Worm (Caenorhabditis elegans) whole organism, L4 larva: ENCODE measurements around the gene K08H10.10.
A peak's percentile ranks its signal among the peaks of the same experiment; 100 is the strongest.

ENCODE experiments used
- D1046.2 ChIP-seq: fragments of 200-800 bp; sonication (Bioruptor generic); IDR thresholded peaks from 2 replicates; pipeline ENCODE4 v1.3.6; 2022; ENCODE audit warnings: missing genetic modification characterization, missing compliant biosample characterization
- F37D6.2 ChIP-seq: sonication (generic microtip); optimal IDR thresholded peaks from 2 replicates; lab custom pipeline; 2016; ENCODE audit warnings: mild to moderate bottlenecking, missing genetic modification characterization, missing compliant biosample characterization
- F44E2.7 ChIP-seq: fragments of 200-800 bp; sonication (Bioruptor generic); IDR thresholded peaks from 2 replicates; pipeline ENCODE4 v2.1.2; 2022; ENCODE audit warnings: missing genetic modification characterization, missing compliant biosample characterization
- R02D3.7 ChIP-seq: fragments of 150-350 bp; sonication (generic microtip); optimal IDR thresholded peaks from 3 replicates; lab custom pipeline; 2014; ENCODE audit warnings: missing biosample characterization, missing genetic modification characterization
- Y105C5A.15 ChIP-seq: fragments of 200-800 bp; sonication (Bioruptor generic); IDR thresholded peaks from 2 replicates; pipeline ENCODE4 v1.3.6; 2022; ENCODE audit warnings: missing genetic modification characterization, missing compliant biosample characterization
- Y75B8A.6 ChIP-seq: fragments of 200-800 bp; sonication (Bioruptor generic); IDR thresholded peaks from 2 replicates; pipeline ENCODE4 v1.3.6; 2022; ENCODE audit warnings: missing genetic modification reagents, missing genetic modification characterization, missing compliant biosample characterization
- ZK337.2 ChIP-seq: fragments of 200-800 bp; sonication (Bioruptor generic); IDR thresholded peaks from 2 replicates; pipeline ENCODE4 v1.3.6; 2022; ENCODE audit warnings: missing genetic modification reagents, missing genetic modification characterization, missing compliant biosample characterization
- ZK546.5 ChIP-seq, 2 experiments: sonication (generic microtip); optimal IDR thresholded peaks; 2 replicates each; lab custom pipeline; 2017; ENCODE audit warnings: missing biosample characterization in 2 of 2, missing genetic modification characterization in 2 of 2
- aha-1 ChIP-seq: fragments of 150-350 bp; peaks from one replicate; lab custom pipeline; 2014; ENCODE audit warnings: missing biosample characterization, missing genetic modification characterization
- aly-2 ChIP-seq: sonication (generic microtip); optimal IDR thresholded peaks from 2 replicates; lab custom pipeline; 2018; ENCODE audit warnings: missing biosample characterization, missing genetic modification characterization
- arid-1 ChIP-seq: fragments of 200-800 bp; sonication (Bioruptor generic); conservative IDR thresholded peaks from 2 replicates; pipeline ENCODE4 v1.3.6; 2022; ENCODE audit warnings: missing genetic modification reagents, missing genetic modification characterization, missing compliant biosample characterization
- ceh-20 ChIP-seq: fragments of 200-800 bp; sonication (Bioruptor generic); IDR thresholded peaks from 2 replicates; pipeline ENCODE4 v1.3.6; 2022; ENCODE audit warnings: missing genetic modification reagents, missing genetic modification characterization, missing compliant biosample characterization
- ceh-28 ChIP-seq: fragments of 150-350 bp; optimal IDR thresholded peaks from 2 replicates; lab custom pipeline; 2014; ENCODE audit warnings: missing biosample characterization, missing genetic modification reagents, missing genetic modification characterization
- ceh-32 ChIP-seq: sonication (generic microtip); optimal IDR thresholded peaks from 2 replicates; lab custom pipeline; 2016; ENCODE audit warnings: mild to moderate bottlenecking, missing genetic modification characterization, missing compliant biosample characterization; ENCODE audit not compliant: poor library complexity
- ces-1 ChIP-seq: fragments of 150-350 bp; sonication (generic microtip); optimal IDR thresholded peaks from 4 replicates; lab custom pipeline; 2014; ENCODE audit warnings: missing biosample characterization, missing genetic modification reagents, missing genetic modification characterization
- cey-2 ChIP-seq: sonication (generic microtip); optimal IDR thresholded peaks from 3 replicates; lab custom pipeline; 2017; ENCODE audit warnings: missing genetic modification characterization, mild to moderate bottlenecking, missing compliant biosample characterization, antibody characterized with exemption, borderline replicate concordance; ENCODE audit not compliant: insufficient read depth
- ctbp-1 ChIP-seq: fragments of 200-800 bp; sonication (Bioruptor generic); IDR thresholded peaks from 2 replicates; pipeline ENCODE4 v1.3.6; 2022; ENCODE audit warnings: missing genetic modification reagents, missing genetic modification characterization, missing compliant biosample characterization
- daf-12 ChIP-seq: fragments of 150-350 bp; optimal IDR thresholded peaks from 2 replicates; lab custom pipeline; 2014; ENCODE audit warnings: missing biosample characterization, missing genetic modification reagents, missing genetic modification characterization
- daf-16 ChIP-seq, 3 experiments: sonication (generic microtip); optimal IDR thresholded peaks; 2 replicates each; lab custom pipeline; 2016 to 2017; ENCODE audit warnings: missing genetic modification characterization in 3 of 3, missing genetic modification reagents in 3 of 3, mild to moderate bottlenecking in 2 of 3, missing compliant biosample characterization in 2 of 3, missing biosample characterization in 1 of 3, moderate library complexity in 1 of 3
- daf-8 ChIP-seq: fragments of 200-800 bp; sonication (Bioruptor generic); IDR thresholded peaks from 2 replicates; pipeline ENCODE4 v1.3.6; 2022; ENCODE audit warnings: missing genetic modification characterization, missing compliant biosample characterization
- egl-27 ChIP-seq: sonication (generic microtip); optimal IDR thresholded peaks from 3 replicates; lab custom pipeline; 2017; ENCODE audit warnings: missing biosample characterization, missing genetic modification reagents, missing genetic modification characterization
- egl-43 ChIP-seq: fragments of 200-800 bp; sonication (Bioruptor generic); IDR thresholded peaks from 2 replicates; pipeline ENCODE4 v1.3.6; 2022; ENCODE audit warnings: missing genetic modification reagents, missing genetic modification characterization, missing compliant biosample characterization
- fkh-10 ChIP-seq: fragments of 150-350 bp; optimal IDR thresholded peaks from 2 replicates; lab custom pipeline; 2014; ENCODE audit warnings: missing biosample characterization, missing genetic modification reagents, missing genetic modification characterization
- hif-1 ChIP-seq, 2 experiments: sonication (generic microtip); optimal IDR thresholded peaks; 2 replicates each; lab custom pipeline; 2016 to 2017; ENCODE audit warnings: missing compliant biosample characterization in 2 of 2, missing genetic modification characterization in 2 of 2, missing genetic modification reagents in 2 of 2, missing genotype in 2 of 2, mild to moderate bottlenecking in 1 of 2
- hlh-30 ChIP-seq: sonication (generic microtip); optimal IDR thresholded peaks from 2 replicates; lab custom pipeline; 2017; ENCODE audit warnings: antibody characterized with exemption, mild to moderate bottlenecking, missing genetic modification characterization, missing compliant biosample characterization; ENCODE audit not compliant: insufficient read depth
- hmg-1.1 ChIP-seq: fragments of 200-800 bp; sonication (Bioruptor generic); IDR thresholded peaks from 2 replicates; pipeline ENCODE4 v1.3.6; 2022; ENCODE audit warnings: missing genetic modification reagents, missing genetic modification characterization, missing compliant biosample characterization
- jun-1 ChIP-seq: fragments of 150-350 bp; optimal IDR thresholded peaks from 2 replicates; lab custom pipeline; 2014; ENCODE audit warnings: missing biosample characterization, missing genetic modification reagents, missing genetic modification characterization
- lin-1 ChIP-seq: fragments of 200-800 bp; sonication (Bioruptor generic); IDR thresholded peaks from 2 replicates; pipeline ENCODE4 v1.3.6; 2022; ENCODE audit warnings: missing genetic modification reagents, missing genetic modification characterization, missing compliant biosample characterization
- lin-13 ChIP-seq: fragments of 150-350 bp; optimal IDR thresholded peaks from 2 replicates; lab custom pipeline; 2014; ENCODE audit warnings: missing biosample characterization, missing genetic modification reagents, missing genetic modification characterization
- madf-5 ChIP-seq, 2 experiments: fragments of 200-800 bp; sonication (Bioruptor generic); IDR thresholded peaks; 2 replicates each; pipeline ENCODE4 v1.3.6; 2022; ENCODE audit warnings: missing compliant biosample characterization in 2 of 2, missing genetic modification characterization in 2 of 2
- madf-9 ChIP-seq: fragments of 200-800 bp; sonication (Bioruptor generic); conservative IDR thresholded peaks from 2 replicates; pipeline ENCODE4 v1.3.6; 2022; ENCODE audit warnings: missing genetic modification reagents, missing genetic modification characterization, missing compliant biosample characterization
- mdt-29 ChIP-seq: fragments of 200-800 bp; sonication (Bioruptor generic); IDR thresholded peaks from 2 replicates; pipeline ENCODE4 v1.3.6; 2022; ENCODE audit warnings: missing genetic modification reagents, missing genetic modification characterization, missing compliant biosample characterization
- mes-2 ChIP-seq: sonication (generic microtip); optimal IDR thresholded peaks from 2 replicates; lab custom pipeline; 2016; ENCODE audit warnings: missing genotype, mild to moderate bottlenecking, missing genetic modification characterization, missing compliant biosample characterization; ENCODE audit not compliant: poor library complexity, severe bottlenecking
- mxl-2 ChIP-seq: fragments of 200-800 bp; sonication (Bioruptor generic); conservative IDR thresholded peaks from 2 replicates; pipeline ENCODE4 v1.3.6; 2022; ENCODE audit warnings: missing genetic modification reagents, missing genetic modification characterization, missing compliant biosample characterization
- mxl-3 ChIP-seq: fragments of 200-800 bp; sonication (Bioruptor generic); optimal IDR thresholded peaks from 2 replicates; lab custom pipeline; 2018; ENCODE audit warnings: mild to moderate bottlenecking, missing genetic modification characterization, missing compliant biosample characterization
- nhr-10 ChIP-seq: fragments of 150-350 bp; optimal IDR thresholded peaks from 2 replicates; lab custom pipeline; 2014; ENCODE audit warnings: missing biosample characterization, missing genetic modification characterization
- nhr-237 ChIP-seq: sonication (generic microtip); optimal IDR thresholded peaks from 2 replicates; lab custom pipeline; 2017; ENCODE audit warnings: missing biosample characterization, missing genetic modification characterization
- nhr-25 ChIP-seq: sonication (generic microtip); optimal IDR thresholded peaks from 2 replicates; lab custom pipeline; 2017; ENCODE audit warnings: missing genetic modification characterization, mild to moderate bottlenecking, missing compliant biosample characterization, antibody characterized with exemption, moderate library complexity, borderline replicate concordance; ENCODE audit not compliant: insufficient read depth
- nhr-41 ChIP-seq: fragments of 200-800 bp; sonication (Bioruptor generic); IDR thresholded peaks from 2 replicates; pipeline ENCODE4 v1.3.6; 2022; ENCODE audit warnings: missing genetic modification reagents, missing genetic modification characterization, missing compliant biosample characterization
- nhr-42 ChIP-seq: fragments of 200-800 bp; sonication (Bioruptor generic); IDR thresholded peaks from 2 replicates; pipeline ENCODE4 v1.3.6; 2022; ENCODE audit warnings: missing genetic modification characterization, missing compliant biosample characterization
- pha-4 ChIP-seq, 2 experiments: fragments of 150-350 bp in 1 of 2; fragments of 200-800 bp in 1 of 2; sonication (Bioruptor generic) in 1 of 2; IDR thresholded peaks in 1 of 2; optimal IDR thresholded peaks in 1 of 2; 2 replicates each; pipeline versions ENCODE4 v1.3.6 to Lab custom; 2014 to 2022; ENCODE audit warnings: missing genetic modification characterization in 2 of 2, missing genetic modification reagents in 2 of 2, missing biosample characterization in 1 of 2, missing compliant biosample characterization in 1 of 2
- rbr-2 ChIP-seq: sonication (generic microtip); optimal IDR thresholded peaks from 2 replicates; lab custom pipeline; 2016; ENCODE audit warnings: missing genotype, missing genetic modification characterization, missing compliant biosample characterization
- snpc-1.2 ChIP-seq: fragments of 200-800 bp; sonication (Bioruptor generic); IDR thresholded peaks from 2 replicates; pipeline ENCODE4 v1.3.6; 2022; ENCODE audit warnings: missing genetic modification reagents, missing genetic modification characterization, missing compliant biosample characterization
- spr-1 ChIP-seq: sonication (generic microtip); optimal IDR thresholded peaks from 2 replicates; lab custom pipeline; 2016; ENCODE audit warnings: mild to moderate bottlenecking, missing genetic modification characterization, missing compliant biosample characterization
- vab-7 ChIP-seq: fragments of 200-800 bp; sonication (Bioruptor generic); IDR thresholded peaks from 2 replicates; pipeline ENCODE4 v1.3.6; 2022; ENCODE audit warnings: missing genetic modification reagents, missing genetic modification characterization, missing compliant biosample characterization
- zfp-2 ChIP-seq: sonication (generic microtip); optimal IDR thresholded peaks from 2 replicates; lab custom pipeline; 2016; ENCODE audit warnings: mild to moderate bottlenecking, missing genetic modification characterization, missing compliant biosample characterization
- zip-11 ChIP-seq: fragments of 200-800 bp; sonication (Bioruptor generic); IDR thresholded peaks from 2 replicates; pipeline ENCODE4 v1.3.6; 2022; ENCODE audit warnings: missing genetic modification characterization, missing compliant biosample characterization
- zip-2 ChIP-seq: fragments of 150-350 bp; optimal IDR thresholded peaks from 2 replicates; lab custom pipeline; 2014; ENCODE audit warnings: missing biosample characterization, missing genetic modification characterization
- ztf-11 ChIP-seq: fragments of 150-350 bp; optimal IDR thresholded peaks from 2 replicates; lab custom pipeline; 2014; ENCODE audit warnings: missing biosample characterization, missing genetic modification characterization

K08H10.10 gene

ce11 chrV:10003315-10003969, 2.6 kb downstream of the K08H10.10 start:
- no peak for TF ChIP-seq ces-1 (GFP tag; lab: Kevin White, UChicago)
- no peak for TF ChIP-seq F37D6.2 (tag; lab: Kevin White, UChicago)
- no peak for TF ChIP-seq ctbp-1
- TF ChIP-seq hif-1 (tag; optimal IDR thresholded peaks at IDR 0.05; lab: Kevin White, UChicago): peak in 1 of 2 experiments; percentile 62
- no peak for TF ChIP-seq nhr-41
- TF ChIP-seq F44E2.7 (GFP tag; lab: Robert Waterston, UW): no peak
- no peak for TF ChIP-seq D1046.2
- no peak for TF ChIP-seq ZK337.2 (GFP tag; lab: Robert Waterston, UW)
- no peak for TF ChIP-seq ceh-32
- TF ChIP-seq ztf-11: no peak
- no peak for TF ChIP-seq madf-9 (GFP tag; lab: Robert Waterston, UW)
- no peak for TF ChIP-seq daf-8 (GFP tag; lab: Robert Waterston, UW)
- no peak for TF ChIP-seq mxl-3 (GFP tag; lab: Kevin White, UChicago)
- no peak for TF ChIP-seq madf-5 (GFP tag; IDR thresholded peaks at IDR 0.05; lab: Robert Waterston, UW)
- TF ChIP-seq mes-2 (tag; lab: Kevin White, UChicago): no peak
- TF ChIP-seq ceh-20 (GFP tag; lab: Robert Waterston, UW): no peak
- no peak for TF ChIP-seq snpc-1.2 (GFP tag; lab: Robert Waterston, UW)
- TF ChIP-seq Y75B8A.6 (GFP tag; lab: Robert Waterston, UW): no peak
- TF ChIP-seq nhr-10: no peak
- no peak for TF ChIP-seq mxl-2 (GFP tag; lab: Robert Waterston, UW)
- no peak for TF ChIP-seq spr-1 (tag; lab: Kevin White, UChicago)
- no peak for TF ChIP-seq daf-12 (tag; lab: Kevin White, UChicago)
- no peak for TF ChIP-seq Y105C5A.15 (GFP tag; lab: Robert Waterston, UW)
- no peak for TF ChIP-seq nhr-25 (tag; lab: Kevin White, UChicago)
- no peak for TF ChIP-seq nhr-237 (tag; lab: Kevin White, UChicago)
- no peak for TF ChIP-seq ZK546.5 (tag; optimal IDR thresholded peaks at IDR 0.05; lab: Kevin White, UChicago)
- TF ChIP-seq mdt-29 (GFP tag; lab: Robert Waterston, UW): no peak
- no peak for TF ChIP-seq rbr-2 (tag; lab: Kevin White, UChicago)
- no peak for TF ChIP-seq pha-4 (GFP tag; IDR thresholded peaks at IDR 0.05; lab: Robert Waterston, UW)
- no peak for TF ChIP-seq pha-4 (tag; optimal IDR thresholded peaks at IDR 0.05; lab: Kevin White, UChicago)
- TF ChIP-seq arid-1 (GFP tag; lab: Robert Waterston, UW): no peak
- TF ChIP-seq daf-16 (GFP tag; optimal IDR thresholded peaks at IDR 0.05; lab: Kevin White, UChicago): peak in 1 of 2 experiments; percentile 13
- peak; percentile 55 for TF ChIP-seq daf-16 (tag; optimal IDR thresholded peaks at IDR 0.05; lab: Kevin White, UChicago)
- TF ChIP-seq hmg-1.1 (GFP tag; lab: Robert Waterston, UW): no peak
- TF ChIP-seq nhr-42 (GFP tag; lab: Robert Waterston, UW): no peak
- TF ChIP-seq zip-11 (GFP tag; lab: Robert Waterston, UW): no peak
- TF ChIP-seq zip-2 (tag; lab: Kevin White, UChicago): no peak
- TF ChIP-seq R02D3.7 (tag; lab: Kevin White, UChicago): no peak
- TF ChIP-seq hlh-30: peak; percentile 31
- no peak for TF ChIP-seq zfp-2 (tag; lab: Kevin White, UChicago)
- TF ChIP-seq ceh-28: no peak
- no peak for TF ChIP-seq jun-1 (tag; lab: Kevin White, UChicago)
- TF ChIP-seq aha-1 (tag; lab: Kevin White, UChicago): no peak
- TF ChIP-seq egl-43 (GFP tag; lab: Robert Waterston, UW): no peak
- TF ChIP-seq vab-7 (GFP tag; lab: Robert Waterston, UW): no peak
- TF ChIP-seq fkh-10: no peak
- TF ChIP-seq aly-2 (tag; lab: Kevin White, UChicago): no peak
- TF ChIP-seq lin-1 (GFP tag; lab: Robert Waterston, UW): no peak
- TF ChIP-seq cey-2 (tag; lab: Kevin White, UChicago): no peak
- TF ChIP-seq egl-27: no peak
- TF ChIP-seq lin-13: peak; percentile 8
